Worm (Caenorhabditis elegans) whole organism, midembryonic: Measurements from ENCODE around the gene paqr-1.

ENCODE experiments used
- cog-1 ChIP-seq: sonication (generic microtip); optimal IDR thresholded peaks from 2 replicates; lab custom pipeline; 2016; ENCODE audit warnings: missing genetic modification characterization, missing compliant biosample characterization
- flt-1 ChIP-seq: fragments of 200-800 bp; sonication (Bioruptor generic); IDR thresholded peaks from 2 replicates; pipeline ENCODE4 v1.3.6; 2022; ENCODE audit warnings: missing genetic modification characterization, missing compliant biosample characterization
- klf-2 ChIP-seq: fragments of 200-800 bp; sonication (Bioruptor generic); conservative IDR thresholded peaks from 2 replicates; pipeline ENCODE4 v1.3.6; 2022; ENCODE audit warnings: missing genetic modification reagents, missing genetic modification characterization, missing compliant biosample characterization
- med-1 ChIP-seq: sonication (generic microtip); optimal IDR thresholded peaks from 2 replicates; lab custom pipeline; 2017; ENCODE audit warnings: missing genetic modification characterization, mild to moderate bottlenecking, missing compliant biosample characterization, antibody characterized with exemption, missing genetic modification reagents; ENCODE audit not compliant: insufficient read depth
- tab-1 ChIP-seq: fragments of 200-800 bp; sonication (Bioruptor generic); IDR thresholded peaks from 2 replicates; pipeline ENCODE4 v1.3.6; 2022; ENCODE audit warnings: missing genetic modification characterization, missing compliant biosample characterization
- ztf-23 ChIP-seq: fragments of 200-800 bp; sonication (Bioruptor generic); IDR thresholded peaks from 2 replicates; pipeline ENCODE4 v1.3.6; 2022; ENCODE audit warnings: missing genetic modification reagents, missing genetic modification characterization, missing compliant biosample characterization
- ztf-29 ChIP-seq: fragments of 200-800 bp; sonication (Bioruptor generic); IDR thresholded peaks from 2 replicates; pipeline ENCODE4 v1.3.6; 2022; ENCODE audit warnings: missing genetic modification reagents, missing genetic modification characterization, missing compliant biosample characterization

ce11 chrIV:6599447-6599846 lies 44.2 kb upstream of the paqr-1 start, which contains the start of gene F38A5.8:
- TF ChIP-seq tab-1 (GFP tag; lab: Robert Waterston, UW), result no peak
- no peak for TF ChIP-seq ztf-29 (GFP tag; lab: Robert Waterston, UW)
- TF ChIP-seq ztf-23 (GFP tag; lab: Robert Waterston, UW), result no peak
- TF ChIP-seq klf-2, result no peak
- no peak for TF ChIP-seq flt-1
- TF ChIP-seq med-1 (GFP tag; lab: Kevin White, UChicago), result no peak
- TF ChIP-seq cog-1 (tag; lab: Kevin White, UChicago), result no peak
